Fruit fly (Drosophila melanogaster): ENCODE data around the gene Npc2c.

Npc2c gene

DNA sequence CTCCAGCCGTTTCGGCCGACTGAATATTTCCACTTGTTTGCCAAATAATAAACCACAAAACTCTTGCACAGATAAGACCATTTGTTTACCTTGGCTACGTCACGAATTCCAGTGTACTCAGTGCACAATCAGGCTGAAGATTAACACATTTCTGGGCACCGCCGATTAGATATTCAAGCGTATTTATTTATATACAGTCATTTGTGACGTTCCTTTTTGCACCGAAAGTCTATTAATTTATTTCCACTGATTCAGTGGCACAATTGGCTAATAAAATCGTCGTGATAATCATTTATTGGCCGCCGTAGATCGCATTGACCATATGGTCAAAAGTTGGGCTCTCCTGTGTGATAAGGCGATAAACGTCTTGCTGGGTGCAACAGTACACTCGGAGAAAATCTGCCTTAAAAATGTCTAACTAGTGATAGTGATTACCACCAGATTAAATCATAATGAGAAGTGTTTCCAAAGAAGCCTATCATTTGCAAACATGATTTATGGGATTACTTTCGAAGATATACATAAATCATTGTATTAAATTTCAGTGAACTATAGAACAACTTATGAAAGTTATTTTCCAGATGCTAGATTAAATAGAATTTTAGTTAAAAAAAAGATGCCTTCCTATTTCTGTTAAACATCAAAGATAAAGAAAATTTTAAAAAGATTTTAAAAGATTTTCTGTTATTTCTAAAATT, 5.6 kb upstream of the Npc2c start (continued):
- TF ChIP-seq CG30431 (GFP tag; optimal IDR thresholded peaks at IDR 0.05) (no peak), CG7556 (GFP tag; optimal IDR thresholded peaks at IDR 0.05) (peak; percentile 48), inv (GFP tag; IDR thresholded peaks at IDR 0.05; ENCODE audit: partially characterized antibody) (no peak), Mad (GFP tag; optimal IDR thresholded peaks at IDR 0.05) (no peak), amos (GFP tag; IDR thresholded peaks at IDR 0.05; ENCODE audit: partially characterized antibody) (no peak), HLH4C (GFP tag; IDR thresholded peaks at IDR 0.05; ENCODE audit: partially characterized antibody) (no peak), odd (GFP tag; optimal IDR thresholded peaks at IDR 0.05) (no peak), CG17328 (GFP tag; IDR thresholded peaks at IDR 0.05) (no peak), p53 (GFP tag; optimal IDR thresholded peaks at IDR 0.05) (no peak), scrt (GFP tag; optimal IDR thresholded peaks at IDR 0.05) (peak; percentile 24), bsh (GFP tag; optimal IDR thresholded peaks at IDR 0.05) (no peak), CG18619 (GFP tag; optimal IDR thresholded peaks at IDR 0.05) (peak; percentile 2), CG8765 (GFP tag; IDR thresholded peaks at IDR 0.05) (no peak), sr (GFP tag; IDR thresholded peaks at IDR 0.05) (no peak), Fer2 (tag; optimal IDR thresholded peaks at IDR 0.05) (no peak), CG11093 (GFP tag; IDR thresholded peaks at IDR 0.05) (no peak), mirr (GFP tag; optimal IDR thresholded peaks at IDR 0.05) (peak; percentile 95), E2f2 (GFP tag; IDR thresholded peaks at IDR 0.05) (0 out of 2 replicates have a peak, but pooled peaks have one; percentile 6), CG9727 (GFP tag; optimal IDR thresholded peaks at IDR 0.05) (peak; percentile 19), CG9437 (GFP tag; optimal IDR thresholded peaks at IDR 0.05) (peak; percentile 17), CG4328 (GFP tag; optimal IDR thresholded peaks at IDR 0.05) (no peak), aop (GFP tag; IDR thresholded peaks at IDR 0.05) (no peak), NFAT (GFP tag; IDR thresholded peaks at IDR 0.05) (no peak), sens (GFP tag) (peak; percentile 41), Nf-YA (GFP tag; IDR thresholded peaks at IDR 0.05) (no peak), tio (GFP tag; optimal IDR thresholded peaks at IDR 0.05) (no peak), dmrt99B (tag; optimal IDR thresholded peaks at IDR 0.05) (peak; percentile 19), sd (tag; optimal IDR thresholded peaks at IDR 0.05) (peak; percentile 97), zfh2 (GFP tag; optimal IDR thresholded peaks at IDR 0.05) (no peak), Sox100B (GFP tag; optimal IDR thresholded peaks at IDR 0.05) (peak; percentile 5), B-H1 (GFP tag; IDR thresholded peaks at IDR 0.05) (no peak), CG15601 (tag; optimal IDR thresholded peaks at IDR 0.05) (no peak), corto (GFP tag; optimal IDR thresholded peaks at IDR 0.05) (peak; percentile 66), emc (GFP tag; optimal IDR thresholded peaks at IDR 0.05) (no peak), eve (GFP tag; optimal IDR thresholded peaks at IDR 0.05) (no peak), CG10209 (GFP tag; optimal IDR thresholded peaks at IDR 0.05) (peak; percentile 14), CG13287 (GFP tag; IDR thresholded peaks at IDR 0.05; ENCODE audit: partially characterized antibody) (no peak), NK7.1 (GFP tag; optimal IDR thresholded peaks at IDR 0.05) (no peak), ssp (GFP tag; IDR thresholded peaks at IDR 0.05) (no peak), CG31224 (GFP tag; IDR thresholded peaks at IDR 0.05) (no peak), CG12155 (GFP tag; optimal IDR thresholded peaks at IDR 0.05) (no peak), Drgx (GFP tag; IDR thresholded peaks at IDR 0.05) (no peak), CG34422 (GFP tag; IDR thresholded peaks at IDR 0.05) (no peak), Awh (GFP tag; IDR thresholded peaks at IDR 0.05) (no peak), CG13424 (tag; optimal IDR thresholded peaks at IDR 0.05) (peak; percentile 27), CG10147 (GFP tag; optimal IDR thresholded peaks at IDR 0.05) (no peak), CG30403 (GFP tag; optimal IDR thresholded peaks at IDR 0.05) (peak; percentile 25), Ptx1 (GFP tag; IDR thresholded peaks at IDR 0.05) (no peak), CG2120 (GFP tag; optimal IDR thresholded peaks at IDR 0.05) (peak; percentile 62), CG1792 (GFP tag; optimal IDR thresholded peaks at IDR 0.05) (no peak)

All from whole organism, embryonic.